Fruit fly (Drosophila melanogaster) whole organism, embryonic: ENCODE results near the gene tbc.

Experiments
- Abd-B ChIP-seq: fragments of 200-800 bp; sonication (Bioruptor generic); optimal IDR thresholded peaks from 2 replicates; lab custom pipeline; 2018; ENCODE audit warnings: missing biosample characterization, mild to moderate bottlenecking, missing genetic modification characterization, moderate library complexity
- Bdp1 ChIP-seq: fragments of 200-800 bp; sonication (Bioruptor generic); optimal IDR thresholded peaks from 3 replicates; lab custom pipeline; 2016; ENCODE audit warnings: missing biosample characterization, missing genetic modification characterization
- CG10431 ChIP-seq: fragments of 200-800 bp; sonication (Bioruptor generic); optimal IDR thresholded peaks from 3 replicates; lab custom pipeline; 2018; ENCODE audit warnings: missing biosample characterization, mild to moderate bottlenecking, missing genetic modification characterization
- CG12744 ChIP-seq: fragments of 200-800 bp; sonication (Bioruptor generic); optimal IDR thresholded peaks from 2 replicates; lab custom pipeline; 2016; ENCODE audit warnings: missing biosample characterization, missing genetic modification characterization
- CG12769 ChIP-seq: fragments of 200-800 bp; sonication (Bioruptor generic); optimal IDR thresholded peaks from 2 replicates; lab custom pipeline; 2019; ENCODE audit warnings: missing biosample characterization, mild to moderate bottlenecking, missing genetic modification characterization, moderate library complexity
- CG13296 ChIP-seq: fragments of 200-800 bp; sonication (Bioruptor generic); optimal IDR thresholded peaks from 3 replicates; lab custom pipeline; 2018; ENCODE audit warnings: missing biosample characterization, mild to moderate bottlenecking, missing genetic modification characterization
- CG14050 ChIP-seq: fragments of 200-800 bp; sonication (Bioruptor generic); IDR thresholded peaks from 3 replicates; pipeline ENCODE4 v1.3.6; 2022; ENCODE audit warnings: missing biosample characterization, missing genetic modification characterization
- CG14710 ChIP-seq: fragments of 200-800 bp; sonication (Bioruptor generic); optimal IDR thresholded peaks from 3 replicates; lab custom pipeline; 2019; ENCODE audit warnings: missing biosample characterization, mild to moderate bottlenecking, missing genetic modification characterization, moderate library complexity
- CG18011 ChIP-seq: fragments of 200-800 bp; sonication (Bioruptor generic); optimal IDR thresholded peaks from 2 replicates; lab custom pipeline; 2017; ENCODE audit warnings: missing biosample characterization, missing genetic modification characterization, mild to moderate bottlenecking, moderate library complexity, missing genotype
- CG18262 ChIP-seq: fragments of 200-800 bp; optimal IDR thresholded peaks from 3 replicates; lab custom pipeline; 2019; ENCODE audit warnings: missing biosample characterization, mild to moderate bottlenecking, missing genetic modification characterization, moderate library complexity
- CG30403 ChIP-seq: fragments of 200-800 bp; sonication (Bioruptor generic); optimal IDR thresholded peaks from 3 replicates; lab custom pipeline; 2016; ENCODE audit warnings: missing biosample characterization, missing genetic modification characterization
- CG31224 ChIP-seq: fragments of 200-800 bp; sonication (Bioruptor generic); IDR thresholded peaks from 2 replicates; pipeline ENCODE4 v1.3.6; 2022; ENCODE audit warnings: missing biosample characterization, missing genetic modification characterization
- CG33557 ChIP-seq: fragments of 200-800 bp; sonication (Bioruptor generic); optimal IDR thresholded peaks from 2 replicates; lab custom pipeline; 2019; ENCODE audit warnings: missing biosample characterization, mild to moderate bottlenecking, missing genetic modification characterization, moderate library complexity
- CG4360 ChIP-seq: fragments of 200-800 bp; sonication (Bioruptor generic); IDR thresholded peaks from 2 replicates; pipeline ENCODE4 v1.3.6; 2022; ENCODE audit warnings: missing biosample characterization, missing genetic modification characterization
- CG6175 ChIP-seq: fragments of 200-800 bp; sonication (Bioruptor generic); IDR thresholded peaks from 3 replicates; pipeline ENCODE4 v1.3.6; 2022; ENCODE audit warnings: missing biosample characterization, missing genetic modification characterization
- CG6254 ChIP-seq: fragments of 200-800 bp; sonication (Bioruptor generic); optimal IDR thresholded peaks from 3 replicates; lab custom pipeline; 2017; ENCODE audit warnings: mild to moderate bottlenecking, missing biosample characterization, missing genetic modification reagents, missing genetic modification characterization
- CG6654 ChIP-seq: fragments of 200-800 bp; sonication (Bioruptor generic); optimal IDR thresholded peaks from 2 replicates; lab custom pipeline; 2017; ENCODE audit warnings: missing biosample characterization, mild to moderate bottlenecking, missing genetic modification characterization
- CG9215 ChIP-seq: fragments of 200-800 bp; sonication (Bioruptor generic); IDR thresholded peaks from 2 replicates; pipeline ENCODE4 v1.3.6; 2022; ENCODE audit warnings: missing biosample characterization, missing genetic modification characterization
- CG9876 ChIP-seq: fragments of 200-800 bp; sonication (Bioruptor generic); optimal IDR thresholded peaks from 2 replicates; lab custom pipeline; 2016; ENCODE audit warnings: missing biosample characterization, missing genetic modification characterization
- Dip2 ChIP-seq: fragments of 200-800 bp; sonication (Bioruptor generic); IDR thresholded peaks from 2 replicates; pipeline ENCODE4 v1.3.6; 2022; ENCODE audit warnings: missing biosample characterization, missing genetic modification characterization
- E2f1 ChIP-seq: fragments of 200-800 bp; sonication (Bioruptor generic); IDR thresholded peaks from 2 replicates; pipeline ENCODE4 v1.3.6; 2022; ENCODE audit warnings: missing biosample characterization, missing genetic modification characterization
- Fer2 ChIP-seq: fragments of 200-800 bp; sonication (Bioruptor generic); optimal IDR thresholded peaks from 2 replicates; lab custom pipeline; 2018; ENCODE audit warnings: missing biosample characterization, mild to moderate bottlenecking, missing genetic modification characterization, moderate library complexity
- HLH4C ChIP-seq: fragments of 200-800 bp; sonication (Bioruptor generic); IDR thresholded peaks from 3 replicates; pipeline ENCODE4 v1.3.6; 2022; ENCODE audit warnings: missing biosample characterization, missing genetic modification characterization; ENCODE audit not compliant: partially characterized antibody
- Hand ChIP-seq: fragments of 200-800 bp; sonication (Bioruptor generic); optimal IDR thresholded peaks from 2 replicates; lab custom pipeline; 2017; ENCODE audit warnings: mild to moderate bottlenecking, missing biosample characterization, missing genetic modification reagents, missing genetic modification characterization
- HmgD ChIP-seq: fragments of 200-800 bp; sonication (Bioruptor generic); optimal IDR thresholded peaks from 3 replicates; lab custom pipeline; 2016; ENCODE audit warnings: missing biosample characterization, missing genetic modification characterization
- NK7.1 ChIP-seq: fragments of 200-800 bp; sonication (Bioruptor generic); optimal IDR thresholded peaks from 3 replicates; lab custom pipeline; 2016; ENCODE audit warnings: missing biosample characterization, missing genetic modification characterization
- Oaz ChIP-seq: fragments of 200-800 bp; sonication (Bioruptor generic); IDR thresholded peaks from 2 replicates; pipeline ENCODE4 v1.3.6; 2022; ENCODE audit warnings: missing biosample characterization, missing genetic modification characterization
- ab ChIP-seq: fragments of 200-800 bp; sonication (Bioruptor generic); optimal IDR thresholded peaks from 2 replicates; lab custom pipeline; 2016; ENCODE audit warnings: missing biosample characterization, missing genetic modification characterization
- btn ChIP-seq: fragments of 200-800 bp; sonication (Bioruptor generic); optimal IDR thresholded peaks from 2 replicates; lab custom pipeline; 2016; ENCODE audit warnings: missing biosample characterization, missing genetic modification characterization
- crol ChIP-seq: fragments of 200-800 bp; sonication (Bioruptor generic); IDR thresholded peaks from 2 replicates; pipeline ENCODE4 v1.3.6; 2022; ENCODE audit warnings: missing biosample characterization, missing genetic modification characterization
- dpn ChIP-seq, 2 experiments: fragments of 200-800 bp; sonication (Bioruptor generic); optimal IDR thresholded peaks; 3 replicates each; lab custom pipeline; 2016; ENCODE audit warnings: missing biosample characterization in 2 of 2, missing genetic modification characterization in 2 of 2
- eyg ChIP-seq: fragments of 200-800 bp; sonication (Bioruptor generic); optimal IDR thresholded peaks from 3 replicates; lab custom pipeline; 2016; ENCODE audit warnings: missing biosample characterization, missing genetic modification characterization
- hkb ChIP-seq, 2 experiments: fragments of 200-800 bp in 1 of 2; fragments of >200 bp in 1 of 2; sonication (Bioruptor generic) in 1 of 2; IDR thresholded peaks in 1 of 2; optimal IDR thresholded peaks in 1 of 2; 2 replicates each; pipeline versions ENCODE4 v1.3.6 to Lab custom; 2017 to 2022; ENCODE audit warnings: missing biosample characterization in 1 of 2, missing genetic modification characterization in 1 of 2
- lab ChIP-seq: fragments of 200-800 bp; sonication (Bioruptor generic); optimal IDR thresholded peaks from 3 replicates; lab custom pipeline; 2017; ENCODE audit warnings: missing biosample characterization, missing genetic modification characterization, mild to moderate bottlenecking, moderate library complexity, missing genetic modification reagents
- mld ChIP-seq: fragments of 200-800 bp; sonication (Bioruptor generic); IDR thresholded peaks from 3 replicates; pipeline ENCODE4 v1.3.6; 2022; ENCODE audit warnings: missing biosample characterization, missing genetic modification characterization; ENCODE audit not compliant: partially characterized antibody
- oc ChIP-seq: fragments of 200-800 bp; sonication (Bioruptor generic); optimal IDR thresholded peaks from 2 replicates; lab custom pipeline; 2018; ENCODE audit warnings: missing biosample characterization, mild to moderate bottlenecking, missing genetic modification characterization, moderate library complexity
- pzg ChIP-seq: fragments of 200-800 bp; sonication (Bioruptor generic); optimal IDR thresholded peaks from 3 replicates; lab custom pipeline; 2018; ENCODE audit warnings: missing biosample characterization, mild to moderate bottlenecking, missing genetic modification characterization, moderate library complexity
- repo ChIP-seq: fragments of 200-800 bp; sonication (Bioruptor generic); optimal IDR thresholded peaks from 2 replicates; lab custom pipeline; 2016; ENCODE audit warnings: missing biosample characterization, missing genetic modification characterization
- row ChIP-seq: fragments of 200-800 bp; sonication (Bioruptor generic); IDR thresholded peaks from 3 replicates; pipeline ENCODE4 v1.3.6; 2022; ENCODE audit warnings: missing biosample characterization, missing genetic modification characterization
- sc ChIP-seq, 3 experiments: fragments of >200 bp in 2 of 3; fragments of 200-800 bp in 1 of 3; sonication (Bioruptor generic) in 1 of 3; optimal IDR thresholded peaks; 2 replicates in 2 of 3; 3 replicates in 1 of 3; lab custom pipeline; 2017; ENCODE audit warnings: mild to moderate bottlenecking in 1 of 3, missing biosample characterization in 1 of 3, missing genetic modification characterization in 1 of 3, missing genetic modification reagents in 1 of 3
- sens ChIP-seq: fragments of 200-800 bp; sonication (Bioruptor generic); peaks from one replicate; lab custom pipeline; 2016; ENCODE audit warnings: missing biosample characterization, missing genetic modification characterization
- sqz ChIP-seq: fragments of 200-800 bp; sonication (Bioruptor generic); optimal IDR thresholded peaks from 3 replicates; lab custom pipeline; 2018; ENCODE audit warnings: missing biosample characterization, mild to moderate bottlenecking, missing genetic modification characterization
- sug ChIP-seq: fragments of 200-800 bp; optimal IDR thresholded peaks from 2 replicates; lab custom pipeline; 2019; ENCODE audit warnings: missing biosample characterization, mild to moderate bottlenecking, missing genetic modification characterization, moderate library complexity
- tll ChIP-seq, 2 experiments: fragments of 200-800 bp in 1 of 2; fragments of >200 bp in 1 of 2; sonication (Bioruptor generic) in 1 of 2; optimal IDR thresholded peaks; 2 replicates each; lab custom pipeline; 2017 to 2019; ENCODE audit warnings: missing biosample characterization in 2 of 2, missing genetic modification characterization in 2 of 2, mild to moderate bottlenecking in 1 of 2, moderate library complexity in 1 of 2
- twi ChIP-seq: fragments of 200-800 bp; optimal IDR thresholded peaks from 2 replicates; lab custom pipeline; 2019; ENCODE audit warnings: missing biosample characterization, mild to moderate bottlenecking, missing genetic modification characterization, moderate library complexity
- unc-4 ChIP-seq: fragments of 200-800 bp; sonication (Bioruptor generic); IDR thresholded peaks from 2 replicates; pipeline ENCODE4 v1.3.6; 2022; ENCODE audit warnings: missing biosample characterization, missing genetic modification characterization; ENCODE audit not compliant: partially characterized antibody
- zen ChIP-seq: fragments of 200-800 bp; sonication (Bioruptor generic); optimal IDR thresholded peaks from 3 replicates; lab custom pipeline; 2018; ENCODE audit warnings: missing biosample characterization, mild to moderate bottlenecking, missing genetic modification characterization, moderate library complexity
- zfh2 ChIP-seq: fragments of 200-800 bp; sonication (Bioruptor generic); optimal IDR thresholded peaks from 2 replicates; lab custom pipeline; 2016; ENCODE audit warnings: missing biosample characterization, missing genetic modification characterization

tbc gene

DNA sequence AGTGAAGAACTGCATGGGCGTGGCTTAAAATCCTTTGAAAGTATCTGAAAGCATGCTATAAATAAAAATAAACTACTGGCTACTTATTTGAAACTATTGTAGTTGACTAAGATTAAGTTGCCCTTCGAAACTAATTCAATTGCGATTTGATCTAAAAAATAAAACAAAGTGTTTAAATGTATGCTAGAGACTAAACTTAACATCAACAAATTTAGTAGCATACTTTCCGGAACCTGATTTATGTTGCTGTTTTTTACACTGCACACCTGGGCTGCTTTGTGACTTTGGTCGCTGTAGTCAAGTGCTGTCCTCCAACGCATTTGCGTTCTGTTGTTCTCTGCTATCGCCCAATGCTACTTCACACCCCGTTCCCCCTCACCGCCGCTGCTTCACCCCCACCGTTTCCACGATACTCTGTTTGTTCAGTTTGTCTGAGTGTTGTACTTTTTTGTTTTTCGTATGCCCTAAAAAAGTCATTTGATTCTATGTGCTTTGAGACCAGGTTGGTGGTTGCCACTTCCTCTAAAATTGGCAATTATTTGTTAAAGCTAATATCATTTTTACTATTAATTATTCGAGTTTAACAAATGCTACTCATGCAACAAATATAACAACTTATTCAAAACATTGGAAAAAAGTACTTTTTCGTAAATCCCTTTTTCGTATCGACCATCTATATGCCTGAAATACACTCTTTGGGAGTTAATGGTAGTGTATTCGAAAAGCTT, 53.8 kb downstream of the tbc start (continued):
- TF ChIP-seq Dip2 (GFP tag; lab: Robert Waterston, UW), result no peak
- TF ChIP-seq CG31224 (GFP tag; lab: Robert Waterston, UW), result no peak
- no peak for TF ChIP-seq NK7.1 (GFP tag; lab: Kevin White, UChicago)
- no peak for TF ChIP-seq CG6654 (GFP tag; lab: Kevin White, UChicago)
- no peak for TF ChIP-seq CG10431
- TF ChIP-seq mld (GFP tag; lab: Robert Waterston, UW), result no peak
- TF ChIP-seq Oaz, result no peak
- TF ChIP-seq pzg, result no peak
- TF ChIP-seq twi (tag; lab: Kevin White, UChicago), result no peak
- no peak for TF ChIP-seq CG6254 (GFP tag; lab: Kevin White, UChicago)
- peak; percentile 91 for TF ChIP-seq crol (GFP tag; lab: Robert Waterston, UW)
- TF ChIP-seq CG18262 (tag; lab: Kevin White, UChicago), result peak; percentile 50
- TF ChIP-seq CG30403 (GFP tag; lab: Kevin White, UChicago), result no peak
- no peak for TF ChIP-seq sqz (GFP tag; lab: Kevin White, UChicago)
- no peak for TF ChIP-seq tll (GFP tag; optimal IDR thresholded peaks at IDR 0.05; lab: Kevin White, UChicago)
- TF ChIP-seq eyg (GFP tag; lab: Kevin White, UChicago), result no peak
- TF ChIP-seq CG13296 (GFP tag; lab: Kevin White, UChicago), result peak; percentile 38
- peak in 1 of 2 experiments; percentile 5 for TF ChIP-seq dpn (GFP tag; optimal IDR thresholded peaks at IDR 0.05; lab: Kevin White, UChicago)
- no peak for TF ChIP-seq btn (GFP tag; lab: Kevin White, UChicago)
- no peak for TF ChIP-seq sc (optimal IDR thresholded peaks at IDR 0.05; lab: Kevin White, UChicago)
- TF ChIP-seq sc (GFP tag; optimal IDR thresholded peaks at IDR 0.05; lab: Kevin White, UChicago), result no peak
- no peak for TF ChIP-seq CG12744 (GFP tag; lab: Kevin White, UChicago)
- TF ChIP-seq CG9215 (GFP tag; lab: Robert Waterston, UW), result peak; percentile 30; the same call in 1 of the 2 replicates
- TF ChIP-seq lab, result peak; percentile 81
- no peak for TF ChIP-seq CG33557 (GFP tag; lab: Kevin White, UChicago)
- no peak for TF ChIP-seq zen (tag; lab: Kevin White, UChicago)
- no peak for TF ChIP-seq CG18011 (GFP tag; lab: Kevin White, UChicago)
- TF ChIP-seq oc (tag; lab: Kevin White, UChicago), result no peak
- TF ChIP-seq Fer2 (tag; lab: Kevin White, UChicago), result no peak
- TF ChIP-seq CG9876 (GFP tag; lab: Kevin White, UChicago), result no peak
- TF ChIP-seq CG14050 (GFP tag; lab: Robert Waterston, UW), result no peak
- TF ChIP-seq Abd-B (GFP tag; lab: Kevin White, UChicago), result no peak
- TF ChIP-seq Bdp1 (GFP tag; lab: Kevin White, UChicago), result no peak
- peak; percentile 81 for TF ChIP-seq sens
- TF ChIP-seq HLH4C (GFP tag; lab: Robert Waterston, UW), result no peak
- peak; percentile 85 for TF ChIP-seq row (GFP tag; lab: Robert Waterston, UW)
- no peak for TF ChIP-seq HmgD (GFP tag; lab: Kevin White, UChicago)
- TF ChIP-seq repo (GFP tag; lab: Kevin White, UChicago), result no peak
- TF ChIP-seq E2f1, result no peak; the same call in 1 of the 2 replicates
- TF ChIP-seq CG12769, result peak; percentile 47
- no peak for TF ChIP-seq ab (GFP tag; lab: Kevin White, UChicago)
- no peak for TF ChIP-seq unc-4
- TF ChIP-seq zfh2 (GFP tag; lab: Kevin White, UChicago), result no peak
- TF ChIP-seq CG6175, result no peak
- TF ChIP-seq CG4360 (GFP tag; lab: Robert Waterston, UW), result no peak
- TF ChIP-seq Hand (GFP tag; lab: Kevin White, UChicago), result peak; percentile 58
- peak; percentile 54 for TF ChIP-seq sug (tag; lab: Kevin White, UChicago)
- TF ChIP-seq CG14710 (tag; lab: Kevin White, UChicago), result no peak
- TF ChIP-seq hkb (optimal IDR thresholded peaks at IDR 0.05; lab: Kevin White, UChicago), result no peak
- TF ChIP-seq hkb (GFP tag; IDR thresholded peaks at IDR 0.05; lab: Robert Waterston, UW), result 0 out of 2 replicates have a peak, but pooled peaks have one; percentile 40
